Worm (Caenorhabditis elegans) whole organism, L2 larva: ENCODE results near the gene T19C3.7.

ENCODE experiments used
- ZK546.5 ChIP-seq: sonication (generic microtip); optimal IDR thresholded peaks from 2 replicates; lab custom pipeline; 2017; ENCODE audit warnings: missing biosample characterization, missing genetic modification characterization
- ama-1 ChIP-seq: fragments of 150-350 bp; optimal IDR thresholded peaks from 2 replicates; lab custom pipeline; 2018; ENCODE audit warnings: inconsistent platforms
- ceh-82 ChIP-seq: fragments of 150-350 bp; optimal IDR thresholded peaks from 2 replicates; lab custom pipeline; 2014; ENCODE audit warnings: missing biosample characterization, missing genetic modification characterization
- elt-3 ChIP-seq: sonication (generic microtip); optimal IDR thresholded peaks from 2 replicates; lab custom pipeline; 2017; ENCODE audit warnings: missing biosample characterization, missing genetic modification characterization
- lin-13 ChIP-seq: fragments of 150-350 bp; optimal IDR thresholded peaks from 2 replicates; lab custom pipeline; 2014; ENCODE audit warnings: missing biosample characterization, missing genetic modification reagents, missing genetic modification characterization
- lin-39 ChIP-seq: fragments of 150-350 bp; optimal IDR thresholded peaks from 2 replicates; lab custom pipeline; 2014; ENCODE audit warnings: missing biosample characterization, missing genetic modification reagents, missing genetic modification characterization
- mdl-1 ChIP-seq, 2 experiments: fragments of 150-350 bp in 1 of 2; sonication (generic microtip) in 1 of 2; optimal IDR thresholded peaks; 2 replicates each; lab custom pipeline; 2017; ENCODE audit warnings: missing biosample characterization in 2 of 2, missing genetic modification characterization in 2 of 2
- nhr-10 ChIP-seq: sonication (generic microtip); optimal IDR thresholded peaks from 2 replicates; lab custom pipeline; 2017; ENCODE audit warnings: missing biosample characterization, missing genetic modification characterization
- nhr-11 ChIP-seq: fragments of 150-350 bp; optimal IDR thresholded peaks from 2 replicates; lab custom pipeline; 2014; ENCODE audit warnings: missing biosample characterization, missing genetic modification characterization
- peb-1 ChIP-seq: fragments of 150-350 bp; optimal IDR thresholded peaks from 2 replicates; lab custom pipeline; 2014; ENCODE audit warnings: missing biosample characterization, missing genetic modification characterization
- snpc-4 ChIP-seq: fragments of 150-350 bp; optimal IDR thresholded peaks from 2 replicates; lab custom pipeline; 2014; ENCODE audit warnings: missing biosample characterization, missing genetic modification characterization
- unc-55 ChIP-seq: fragments of 150-350 bp; sonication (generic microtip); optimal IDR thresholded peaks from 3 replicates; lab custom pipeline; 2014; ENCODE audit warnings: missing biosample characterization, missing genetic modification reagents, missing genetic modification characterization
- zag-1 ChIP-seq: fragments of 150-350 bp; optimal IDR thresholded peaks from 2 replicates; lab custom pipeline; 2014; ENCODE audit warnings: missing biosample characterization, missing genetic modification characterization
- ztf-11 ChIP-seq: sonication (generic microtip); optimal IDR thresholded peaks from 2 replicates; lab custom pipeline; 2017; ENCODE audit warnings: missing biosample characterization, missing genetic modification characterization

DNA sequence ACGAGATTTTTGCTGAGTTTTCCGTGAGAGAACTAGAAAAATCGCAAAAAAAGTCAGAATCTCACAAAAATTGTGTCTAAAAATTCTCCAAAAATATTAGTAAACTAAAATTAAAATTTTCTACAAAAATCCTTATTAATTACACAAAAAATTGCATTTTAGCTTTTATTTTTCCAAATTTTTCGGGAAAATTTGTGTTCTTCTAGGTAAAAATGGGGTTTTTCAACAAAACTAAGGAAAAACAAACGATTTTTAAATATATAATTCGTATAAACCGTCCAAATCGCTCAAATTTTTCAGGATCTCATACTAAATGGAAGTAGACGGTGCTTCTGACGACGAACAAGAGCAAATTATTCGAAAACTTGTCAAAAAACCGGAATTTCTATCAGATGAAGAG, 5.8 kb upstream of the T19C3.7 start, which contains the start of gene W06E11.1:
- TF ChIP-seq lin-13 (GFP tag; lab: Kevin White, UChicago): no peak
- TF ChIP-seq peb-1 (tag; lab: Kevin White, UChicago): no peak
- TF ChIP-seq ama-1: no peak
- TF ChIP-seq nhr-11 (tag; lab: Kevin White, UChicago): no peak
- TF ChIP-seq mdl-1 (tag; optimal IDR thresholded peaks at IDR 0.05; lab: Kevin White, UChicago): no peak
- TF ChIP-seq lin-39 (tag; lab: Kevin White, UChicago): no peak
- no peak for TF ChIP-seq snpc-4 (tag; lab: Kevin White, UChicago)
- TF ChIP-seq unc-55 (GFP tag; lab: Kevin White, UChicago): no peak
- no peak for TF ChIP-seq zag-1 (tag; lab: Kevin White, UChicago)
- TF ChIP-seq nhr-10 (tag; lab: Kevin White, UChicago): no peak
- no peak for TF ChIP-seq ceh-82 (tag; lab: Kevin White, UChicago)
- TF ChIP-seq elt-3 (tag; lab: Kevin White, UChicago): no peak
- no peak for TF ChIP-seq ZK546.5 (tag; lab: Kevin White, UChicago)
- TF ChIP-seq ztf-11 (tag; lab: Kevin White, UChicago): no peak
